Fruit fly (Drosophila melanogaster): ENCODE data around the gene CG4666.

Gene CG4666

dm6 chrX:6074845-6075244, 2.7 kb downstream of the CG4666 start, which contains the start of gene Tsp5D (continued):
- TF ChIP-seq Vsx1 (GFP tag; optimal IDR thresholded peaks at IDR 0.05) (peak; percentile 79), Trl (optimal IDR thresholded peaks at IDR 0.05) (peak; percentile 0 to 48), Trl (GFP tag; optimal IDR thresholded peaks at IDR 0.05) (peak; percentile 31), bigmax (GFP tag; optimal IDR thresholded peaks at IDR 0.05) (peak; percentile 44), Oaz (GFP tag; IDR thresholded peaks at IDR 0.05) (peak; percentile 93), ab (GFP tag; optimal IDR thresholded peaks at IDR 0.05) (no peak), CG3065 (GFP tag; optimal IDR thresholded peaks at IDR 0.05) (peak; percentile 59), CG12659 (GFP tag; optimal IDR thresholded peaks at IDR 0.05) (peak; percentile 89), Med (GFP tag) (peak; percentile 89), ase (GFP tag; IDR thresholded peaks at IDR 0.05) (peak; percentile 95), lmd (GFP tag; IDR thresholded peaks at IDR 0.05) (peak; percentile 94), scrt (GFP tag; optimal IDR thresholded peaks at IDR 0.05) (peak; percentile 83), Dll (GFP tag; IDR thresholded peaks at IDR 0.05; ENCODE audit: partially characterized antibody) (no peak), CG3407 (GFP tag; optimal IDR thresholded peaks at IDR 0.05) (peak; percentile 91), CG8281 (tag; optimal IDR thresholded peaks at IDR 0.05) (peak; percentile 73), CG34422 (GFP tag; IDR thresholded peaks at IDR 0.05) (peak; percentile 96), unc-4 (GFP tag; IDR thresholded peaks at IDR 0.05; ENCODE audit: partially characterized antibody) (no peak), tap (tag; optimal IDR thresholded peaks at IDR 0.05) (peak; percentile 95), CG33213 (GFP tag; optimal IDR thresholded peaks at IDR 0.05) (peak; percentile 49), hkb (optimal IDR thresholded peaks at IDR 0.05) (no peak), hkb (GFP tag; IDR thresholded peaks at IDR 0.05) (peak; percentile 97), en (GFP tag; optimal IDR thresholded peaks at IDR 0.05) (no peak), Atf-2 (GFP tag; optimal IDR thresholded peaks at IDR 0.05) (no peak), CG32767 (GFP tag; IDR thresholded peaks at IDR 0.05) (peak; percentile 88), Pdp1 (GFP tag; optimal IDR thresholded peaks at IDR 0.05) (peak; percentile 29 to 43), Dip2 (GFP tag; IDR thresholded peaks at IDR 0.05) (no peak), Dref (GFP tag; IDR thresholded peaks at IDR 0.05) (no peak), abd-A (tag; optimal IDR thresholded peaks at IDR 0.05) (no peak), nmo (GFP tag; optimal IDR thresholded peaks at IDR 0.05) (peak; percentile 90), nerfin-2 (GFP tag; IDR thresholded peaks at IDR 0.05; ENCODE audit: partially characterized antibody) (no peak), ATbp (GFP tag; optimal IDR thresholded peaks at IDR 0.05) (peak; percentile 97), sim (GFP tag; IDR thresholded peaks at IDR 0.05) (peak; percentile 91), CG7987 (GFP tag; optimal IDR thresholded peaks at IDR 0.05) (peak; percentile 55), zen2 (GFP tag; IDR thresholded peaks at IDR 0.05; ENCODE audit: partially characterized antibody) (no peak), odd (GFP tag; optimal IDR thresholded peaks at IDR 0.05) (peak; percentile 82), Atf6 (GFP tag; IDR thresholded peaks at IDR 0.05) (peak; percentile 88), CG1647 (GFP tag; optimal IDR thresholded peaks at IDR 0.05) (peak; percentile 69), shn (GFP tag; optimal IDR thresholded peaks at IDR 0.05) (no peak), Gsc (GFP tag; IDR thresholded peaks at IDR 0.05) (peak; percentile 77), cad (GFP tag; optimal IDR thresholded peaks at IDR 0.05) (no peak), lab (GFP tag; optimal IDR thresholded peaks at IDR 0.05) (peak; percentile 92), CG11695 (GFP tag; IDR thresholded peaks at IDR 0.05) (peak; percentile 93), yki (optimal IDR thresholded peaks at IDR 0.05) (no peak), CG4730 (GFP tag; IDR thresholded peaks at IDR 0.05) (peak; percentile 92), sqz (GFP tag; optimal IDR thresholded peaks at IDR 0.05) (peak; percentile 88), bbx (GFP tag; IDR thresholded peaks at IDR 0.05; ENCODE audit: partially characterized antibody) (no peak), CG11398 (GFP tag; optimal IDR thresholded peaks at IDR 0.05) (no peak), croc (GFP tag; conservative IDR thresholded peaks at IDR 0.05) (peak; percentile 93), CG9215 (GFP tag; IDR thresholded peaks at IDR 0.05) (peak; percentile 76), Mrtf (GFP tag; IDR thresholded peaks at IDR 0.05) (peak; percentile 92), Doc2 (GFP tag; IDR thresholded peaks at IDR 0.05) (peak; percentile 72), CG3163 (GFP tag; optimal IDR thresholded peaks at IDR 0.05) (no peak), CG11456 (GFP tag; IDR thresholded peaks at IDR 0.05) (peak; percentile 91)
